Worm (Caenorhabditis elegans): ENCODE data around the gene srh-237.

Gene srh-237

ce11 chrV:17064676-17065075, 25.5 kb upstream of the srh-237 start, which contains the start of gene srh-255:
srh-255 (plus strand) TSS chrV:17064976.
- TF ChIP-seq hmg-11 (tag; optimal IDR thresholded peaks at IDR 0.05) (no peak), nhr-23 (tag; optimal IDR thresholded peaks at IDR 0.05) (no peak), ztf-4 (tag; optimal IDR thresholded peaks at IDR 0.05) (no peak), unc-62 (GFP tag; optimal IDR thresholded peaks at IDR 0.05) (no peak), mdl-1 (tag; optimal IDR thresholded peaks at IDR 0.05) (no peak)

- TF ChIP-seq ceh-16 (tag; optimal IDR thresholded peaks at IDR 0.05) (no peak), sea-2 (GFP tag; optimal IDR thresholded peaks at IDR 0.05) (no peak), nhr-77 (tag; optimal IDR thresholded peaks at IDR 0.05) (no peak), fkh-2 (tag; optimal IDR thresholded peaks at IDR 0.05) (no peak), mml-1 (tag; optimal IDR thresholded peaks at IDR 0.05) (no peak), lsy-12 (tag; optimal IDR thresholded peaks at IDR 0.05) (no peak), skn-1 (tag; optimal IDR thresholded peaks at IDR 0.05) (no peak), nhr-67 (tag; optimal IDR thresholded peaks at IDR 0.05) (no peak), nhr-23 (tag; optimal IDR thresholded peaks at IDR 0.05) (no peak), R02D3.7 (tag; optimal IDR thresholded peaks at IDR 0.05) (no peak), nhr-237 (tag; optimal IDR thresholded peaks at IDR 0.05) (no peak)
Measured at ce11 chrV:17066634-17067033, 23.5 kb upstream of the srh-237 start.

- no peak for TF ChIP-seq unc-62 (GFP tag; optimal IDR thresholded peaks at IDR 0.05)
- TF ChIP-seq ZK546.5 (tag; optimal IDR thresholded peaks at IDR 0.05) = no peak
- TF ChIP-seq tbx-2 (tag; optimal IDR thresholded peaks at IDR 0.05) = no peak
- TF ChIP-seq nhr-12 (tag; optimal IDR thresholded peaks at IDR 0.05) = no peak
- no peak for TF ChIP-seq mml-1 (tag; optimal IDR thresholded peaks at IDR 0.05)
- TF ChIP-seq jun-1 (tag; optimal IDR thresholded peaks at IDR 0.05) = no peak
- no peak for TF ChIP-seq ama-1 (optimal IDR thresholded peaks at IDR 0.05)
- no peak for TF ChIP-seq fkh-10 (GFP tag; optimal IDR thresholded peaks at IDR 0.05)
- TF ChIP-seq ceh-28 (tag; optimal IDR thresholded peaks at IDR 0.05) = no peak
- TF ChIP-seq hmg-11 (tag; optimal IDR thresholded peaks at IDR 0.05) = no peak
- no peak for TF ChIP-seq egl-27 (tag; optimal IDR thresholded peaks at IDR 0.05)
- no peak for TF ChIP-seq nhr-67 (tag; optimal IDR thresholded peaks at IDR 0.05)
- no peak for TF ChIP-seq nhr-23 (tag; optimal IDR thresholded peaks at IDR 0.05)
Measured at ce11 chrV:17068839-17069238, 21.3 kb upstream of the srh-237 start, which contains the start of gene T05E12.8. T05E12.8 (plus strand) TSS chrV:17069139.

ce11 chrV:17071578-17071977, 18.6 kb upstream of the srh-237 start, which contains the start of gene srbc-14:
srbc-14 (minus strand) TSS chrV:17071678.
- no peak for TF ChIP-seq sea-2 (GFP tag; optimal IDR thresholded peaks at IDR 0.05)
- no peak for TF ChIP-seq unc-62 (GFP tag; optimal IDR thresholded peaks at IDR 0.05)
- TF ChIP-seq mml-1 (tag; optimal IDR thresholded peaks at IDR 0.05) = no peak
- TF ChIP-seq nhr-76 (tag; optimal IDR thresholded peaks at IDR 0.05) = no peak
- TF ChIP-seq R02D3.7 (tag; optimal IDR thresholded peaks at IDR 0.05) = no peak
- TF ChIP-seq nhr-25 (tag; optimal IDR thresholded peaks at IDR 0.05) = no peak
- TF ChIP-seq snpc-4 (tag; optimal IDR thresholded peaks at IDR 0.05) = no peak
- TF ChIP-seq nhr-43 (tag; optimal IDR thresholded peaks at IDR 0.05; ENCODE audit: poor library complexity, severe bottlenecking) = no peak
- no peak for TF ChIP-seq mdl-1 (tag; optimal IDR thresholded peaks at IDR 0.05)
- TF ChIP-seq ZK546.5 (tag; optimal IDR thresholded peaks at IDR 0.05) = no peak
- no peak for TF ChIP-seq nhr-77 (tag; optimal IDR thresholded peaks at IDR 0.05)
- no peak for TF ChIP-seq ceh-16 (tag; optimal IDR thresholded peaks at IDR 0.05)
- TF ChIP-seq hmg-11 (tag; optimal IDR thresholded peaks at IDR 0.05) = no peak
- TF ChIP-seq jun-1 (tag; optimal IDR thresholded peaks at IDR 0.05) = no peak
- TF ChIP-seq ceh-82 (tag; optimal IDR thresholded peaks at IDR 0.05) = no peak
- no peak for TF ChIP-seq ztf-11 (tag; optimal IDR thresholded peaks at IDR 0.05)
- TF ChIP-seq lsy-12 (tag; optimal IDR thresholded peaks at IDR 0.05) = no peak
- no peak for TF ChIP-seq nhr-28 (tag; optimal IDR thresholded peaks at IDR 0.05)
- no peak for TF ChIP-seq aly-2 (tag; optimal IDR thresholded peaks at IDR 0.05)

- TF ChIP-seq daf-12 (tag; optimal IDR thresholded peaks at IDR 0.05) (no peak), nhr-67 (tag; optimal IDR thresholded peaks at IDR 0.05) (no peak), ceh-9 (tag; optimal IDR thresholded peaks at IDR 0.05) (no peak), egl-5 (tag; optimal IDR thresholded peaks at IDR 0.05) (no peak), eor-1 (tag; optimal IDR thresholded peaks at IDR 0.05) (no peak), pha-4 (tag; optimal IDR thresholded peaks at IDR 0.05) (no peak), ztf-11 (tag; optimal IDR thresholded peaks at IDR 0.05) (no peak), nfya-1 (tag; optimal IDR thresholded peaks at IDR 0.05; ENCODE audit: insufficient read depth) (no peak), nhr-12 (tag; optimal IDR thresholded peaks at IDR 0.05) (no peak), lin-39 (tag; optimal IDR thresholded peaks at IDR 0.05) (no peak), ztf-4 (tag; optimal IDR thresholded peaks at IDR 0.05) (no peak), ZK546.5 (tag; optimal IDR thresholded peaks at IDR 0.05) (no peak), R02D3.7 (tag; optimal IDR thresholded peaks at IDR 0.05) (no peak), egl-27 (tag; optimal IDR thresholded peaks at IDR 0.05) (no peak), nhr-28 (tag; optimal IDR thresholded peaks at IDR 0.05) (no peak), unc-39 (tag; optimal IDR thresholded peaks at IDR 0.05) (no peak), elt-2 (tag; optimal IDR thresholded peaks at IDR 0.05) (no peak)
Measured at ce11 chrV:17075900-17076299, 14.3 kb upstream of the srh-237 start, which contains the start of gene str-125. str-125 (minus strand) TSS chrV:17076000.

Measured in whole organism, L3 larva.